Fruit fly (Drosophila melanogaster): ENCODE measurements around the gene dsh.

- TF ChIP-seq h (optimal IDR thresholded peaks at IDR 0.05) (no peak), psq (optimal IDR thresholded peaks at IDR 0.05) (no peak)
These were observed 5.9 kb upstream of the dsh start, which contains the start of gene NdufV3 for dm6 chrX:11349780-11350179.
